Fruit fly (Drosophila melanogaster): Measurements from ENCODE around the gene CG33523.

dm6 chr3L:5907077-5907476, 16.6 kb upstream of the CG33523 start, which contains the start of gene CG13288:
- TF ChIP-seq ovo (GFP tag; optimal IDR thresholded peaks at IDR 0.05) (no peak), CG7045 (GFP tag; optimal IDR thresholded peaks at IDR 0.05) (no peak), toe (GFP tag; optimal IDR thresholded peaks at IDR 0.05) (no peak), kay (GFP tag; ENCODE audit: borderline replicate concordance) (no peak), Hr96 (GFP tag; optimal IDR thresholded peaks at IDR 0.05) (no peak), Clk (GFP tag; optimal IDR thresholded peaks at IDR 0.05) (no peak), Mnt (GFP tag; optimal IDR thresholded peaks at IDR 0.05) (no peak), cnc (optimal IDR thresholded peaks at IDR 0.05) (no peak), bab1 (GFP tag; optimal IDR thresholded peaks at IDR 0.05) (no peak), CG1620 (GFP tag; optimal IDR thresholded peaks at IDR 0.05) (no peak)
